Fruit fly (Drosophila melanogaster) whole organism: ENCODE measurements around the gene CG8032.

Experiments
- CG8478 ChIP-seq: fragments of >200 bp; optimal IDR thresholded peaks from 2 replicates; lab custom pipeline; 2018; ENCODE audit warnings: inconsistent platforms
- Dll ChIP-seq: fragments of >200 bp; optimal IDR thresholded peaks from 2 replicates; lab custom pipeline; 2017
- EcR ChIP-seq, 2 experiments: fragments of >200 bp; optimal IDR thresholded peaks; 2 replicates each; lab custom pipeline; 2017; ENCODE audit warnings: missing biosample characterization in 2 of 2, missing genetic modification characterization in 2 of 2, missing genetic modification reagents in 2 of 2
- pan ChIP-seq: fragments of >200 bp; optimal IDR thresholded peaks from 2 replicates; lab custom pipeline; 2017
- psq ChIP-seq: fragments of >200 bp; optimal IDR thresholded peaks from 2 replicates; lab custom pipeline; 2017
- usp ChIP-seq: fragments of >200 bp; optimal IDR thresholded peaks from 2 replicates; lab custom pipeline; 2017; ENCODE audit warnings: missing biosample characterization, missing genetic modification characterization, mixed read lengths

Gene CG8032

DNA sequence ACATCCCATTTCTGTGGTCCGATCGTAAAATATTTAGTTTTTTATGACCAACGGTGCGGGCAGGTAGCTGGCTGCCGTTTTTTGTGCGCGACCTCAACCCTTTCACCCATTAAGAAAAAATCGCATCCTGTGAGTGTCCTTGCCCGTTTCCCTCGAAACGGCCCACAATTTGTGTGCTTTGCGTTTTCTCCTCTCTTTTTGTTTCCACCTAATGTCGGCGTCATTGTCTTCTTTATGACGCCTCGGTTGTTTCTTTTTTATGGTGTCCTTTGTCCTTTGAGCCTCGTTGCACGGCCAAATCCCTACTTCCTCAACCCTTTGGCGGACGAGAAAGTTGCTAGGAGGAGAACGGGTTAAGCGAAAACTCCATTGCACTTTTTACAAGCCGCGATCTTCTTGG, 37.3 kb downstream of the CG8032 start:
- TF ChIP-seq usp (no peak), psq (lab: Kevin White, UChicago) (no peak), CG8478 (no peak), pan (lab: Kevin White, UChicago) (no peak), Dll (lab: Kevin White, UChicago) (no peak), EcR (GFP tag; optimal IDR thresholded peaks at IDR 0.05; lab: Kevin White, UChicago) (no peak)

DNA sequence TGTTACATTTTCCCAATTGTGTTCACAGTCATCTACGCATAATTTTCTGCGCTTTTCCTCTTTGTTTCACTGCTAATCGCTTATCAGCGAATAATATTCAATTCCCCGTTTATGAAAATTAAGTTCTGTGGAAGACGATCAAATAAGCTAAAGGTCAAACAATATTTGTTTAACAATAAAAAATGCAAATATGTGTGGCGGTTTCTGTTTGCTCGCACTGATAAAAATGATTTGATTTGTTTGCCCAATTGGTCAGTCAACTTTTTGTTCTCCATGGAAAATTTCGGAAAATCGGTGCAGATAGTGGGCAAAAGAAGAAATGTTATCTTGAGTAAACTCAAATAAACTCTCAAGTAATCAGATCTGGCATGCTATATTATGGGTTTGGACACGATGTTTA, 40.8 kb downstream of the CG8032 start:
- no peak for TF ChIP-seq EcR (GFP tag; optimal IDR thresholded peaks at IDR 0.05; lab: Kevin White, UChicago)
- no peak for TF ChIP-seq usp

DNA sequence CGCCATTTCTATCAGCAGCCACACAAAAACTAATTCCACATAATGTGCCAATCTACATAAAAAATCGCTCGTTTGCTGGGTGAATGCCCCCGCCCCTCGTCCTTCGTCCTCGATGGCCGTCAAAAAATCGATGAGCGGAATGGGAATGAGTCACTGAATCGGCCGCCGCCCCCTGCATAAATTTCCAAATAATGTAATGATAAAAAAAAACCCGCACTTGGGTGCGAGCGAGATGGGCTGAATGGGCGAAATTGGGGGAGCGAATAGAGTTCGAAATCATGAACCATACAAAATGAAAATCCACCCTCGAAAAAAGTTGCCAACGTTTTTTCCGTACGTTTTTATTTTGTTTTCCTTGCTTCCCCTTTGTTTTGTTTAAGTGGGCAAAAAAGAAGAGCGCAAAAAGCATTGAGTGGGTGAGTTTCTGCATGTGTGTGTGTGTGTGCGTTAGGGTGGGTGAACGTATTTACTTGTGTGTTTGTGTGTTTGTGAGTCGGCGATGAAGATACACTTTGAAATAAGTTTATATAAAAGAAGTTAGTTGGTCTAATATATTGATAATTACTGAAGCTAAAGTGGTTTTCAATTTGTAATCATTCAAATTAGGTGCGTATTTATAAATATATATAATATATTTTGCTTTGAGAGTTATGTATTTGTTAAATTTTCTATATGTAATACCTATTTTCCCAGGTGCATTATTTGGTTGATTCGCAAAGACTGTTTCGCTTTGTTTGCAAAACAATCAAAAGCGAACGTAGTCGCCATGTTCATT, 41.6 kb downstream of the CG8032 start:
- TF ChIP-seq Dll (lab: Kevin White, UChicago) (no peak), usp (no peak), CG8478 (no peak), psq (lab: Kevin White, UChicago) (no peak), EcR (GFP tag; optimal IDR thresholded peaks at IDR 0.05; lab: Kevin White, UChicago) (no peak), pan (lab: Kevin White, UChicago) (no peak)

DNA sequence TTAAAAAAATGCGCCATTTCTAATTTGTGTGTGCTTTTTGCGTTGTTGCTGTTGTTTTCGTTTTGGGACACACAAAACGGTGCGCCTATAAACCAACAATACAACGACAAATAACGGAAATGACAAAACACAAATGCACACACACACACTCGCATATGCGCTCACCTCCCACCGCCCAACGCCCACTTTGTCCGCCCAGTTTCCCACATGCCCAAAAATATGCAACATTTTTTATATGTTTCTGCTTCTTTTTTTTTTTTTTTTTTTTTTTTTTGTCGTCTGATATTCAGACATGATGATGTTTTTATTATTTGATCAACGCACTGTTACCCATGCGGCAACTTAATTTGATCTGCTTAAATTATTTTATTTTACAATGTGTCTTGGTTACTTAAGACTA, 43.3 kb downstream of the CG8032 start:
- TF ChIP-seq CG8478 (no peak), pan (lab: Kevin White, UChicago) (no peak), psq (lab: Kevin White, UChicago) (no peak), usp (no peak), EcR (GFP tag; optimal IDR thresholded peaks at IDR 0.05; lab: Kevin White, UChicago) (no peak), Dll (lab: Kevin White, UChicago) (no peak)

DNA sequence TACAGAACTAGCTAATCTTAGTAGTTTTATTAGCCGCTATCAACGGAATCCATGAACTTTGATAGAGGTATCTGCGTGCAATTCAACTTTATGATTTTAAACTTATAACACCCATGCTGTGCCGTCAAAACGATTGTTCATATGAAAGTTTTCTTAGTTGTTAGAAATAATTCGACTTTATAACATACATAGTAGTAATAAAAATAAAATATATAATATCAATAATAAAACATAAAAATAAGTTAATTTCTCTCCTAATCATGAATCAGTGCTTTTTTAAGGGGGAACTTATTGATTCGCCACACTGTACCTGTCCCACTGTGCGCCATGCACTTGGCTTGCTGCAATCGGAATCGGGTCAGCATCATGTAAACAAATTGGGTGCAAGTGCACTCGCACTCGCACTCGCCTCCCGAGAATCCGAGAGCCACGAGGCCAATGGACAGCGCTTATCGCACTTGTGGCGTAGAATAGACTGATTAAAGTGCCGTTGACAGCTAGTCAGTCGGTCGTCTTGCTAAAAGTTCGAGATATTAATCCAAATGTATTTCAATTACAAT, 48.1 kb downstream of the CG8032 start:
- TF ChIP-seq Dll (lab: Kevin White, UChicago), result no peak
- no peak for TF ChIP-seq EcR (GFP tag; optimal IDR thresholded peaks at IDR 0.05; lab: Kevin White, UChicago)
- TF ChIP-seq usp, result no peak

DNA sequence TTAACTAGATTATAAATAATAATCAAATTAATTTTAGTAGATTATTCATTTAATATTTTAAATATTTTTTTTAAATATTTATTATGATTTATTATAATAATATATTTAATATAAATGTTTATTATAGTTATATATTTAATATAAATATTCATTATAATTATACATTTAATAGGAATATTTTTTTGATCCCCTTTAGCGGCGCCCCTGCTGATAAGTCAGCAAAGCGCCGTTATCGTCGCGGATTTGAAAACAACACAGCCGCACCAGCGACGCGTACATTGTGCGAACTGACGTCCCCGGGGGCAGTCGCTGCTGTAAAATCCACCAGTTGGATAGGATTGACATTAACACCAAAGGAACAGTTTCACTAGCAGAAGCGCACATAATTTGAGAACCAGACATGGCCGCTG, 48.8 kb downstream of the CG8032 start, which contains the start of gene CG8112:
Gene CG8112, plus strand, starts transcription at position 212 of the 410 bp plus-strand sequence.
- TF ChIP-seq psq (lab: Kevin White, UChicago) (no peak), Dll (lab: Kevin White, UChicago) (no peak), pan (lab: Kevin White, UChicago) (no peak), usp (no peak), EcR (GFP tag; optimal IDR thresholded peaks at IDR 0.05; lab: Kevin White, UChicago) (no peak), CG8478 (no peak)

DNA sequence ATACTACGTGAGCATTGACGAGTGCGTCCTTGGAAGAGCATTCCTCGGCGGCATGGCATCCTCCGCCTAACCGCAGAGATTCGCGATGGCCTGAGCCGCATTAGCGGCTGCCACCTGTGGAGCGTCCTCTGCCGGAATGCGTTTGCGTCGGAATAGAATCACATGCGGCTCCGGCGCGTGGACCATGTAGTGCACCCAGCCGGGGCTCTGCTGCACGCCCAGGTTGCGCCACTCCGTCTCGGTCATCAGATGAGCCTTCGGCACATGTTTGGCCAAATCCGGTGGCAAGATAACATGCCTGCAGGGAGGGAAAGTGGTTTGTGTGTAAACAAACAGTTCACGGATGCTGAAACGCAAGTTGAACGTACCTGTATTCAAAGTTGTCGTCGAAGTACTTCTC, 51.5 kb downstream of the CG8032 start:
- TF ChIP-seq psq (lab: Kevin White, UChicago) (no peak), Dll (lab: Kevin White, UChicago) (no peak), CG8478 (no peak)

DNA sequence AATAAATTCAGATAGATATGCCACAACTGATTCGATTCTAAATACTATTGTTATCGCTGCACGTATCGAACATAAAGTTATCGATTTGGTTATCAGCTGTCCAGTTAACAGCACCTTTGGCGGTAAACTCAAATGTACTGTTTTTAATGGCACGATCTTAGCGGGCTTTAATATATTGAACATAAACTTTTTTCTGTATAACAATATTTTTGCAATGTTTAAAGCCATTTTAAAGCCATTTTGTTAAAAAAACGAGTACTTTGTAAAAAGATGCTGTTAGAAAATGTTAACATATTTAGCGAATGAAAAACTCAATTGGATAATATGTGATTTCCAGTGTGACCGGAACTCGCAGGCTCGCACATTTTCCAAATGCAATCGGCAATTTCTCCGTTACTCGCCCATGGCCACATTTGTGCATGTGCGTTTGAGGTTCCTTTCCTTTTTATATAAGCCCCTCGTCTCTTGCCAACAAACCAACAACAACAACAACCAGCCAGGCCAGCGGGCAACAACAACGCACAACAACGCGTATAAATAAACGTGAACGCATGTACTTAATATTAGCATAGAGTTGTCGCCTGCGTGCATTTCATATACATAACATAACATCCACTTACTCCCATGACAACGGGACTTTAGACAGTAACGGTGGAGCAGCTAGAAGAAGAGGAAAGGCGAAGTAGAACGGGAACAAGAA, 52.1 kb downstream of the CG8032 start, which contains the start of gene TMEM216:
Gene TMEM216, plus strand, starts transcription at position 393 of the 700 bp plus-strand sequence.
- TF ChIP-seq psq (lab: Kevin White, UChicago) (no peak), Dll (lab: Kevin White, UChicago) (no peak), CG8478 (no peak), usp (no peak), EcR (GFP tag; optimal IDR thresholded peaks at IDR 0.05; lab: Kevin White, UChicago) (no peak), pan (lab: Kevin White, UChicago) (no peak)

DNA sequence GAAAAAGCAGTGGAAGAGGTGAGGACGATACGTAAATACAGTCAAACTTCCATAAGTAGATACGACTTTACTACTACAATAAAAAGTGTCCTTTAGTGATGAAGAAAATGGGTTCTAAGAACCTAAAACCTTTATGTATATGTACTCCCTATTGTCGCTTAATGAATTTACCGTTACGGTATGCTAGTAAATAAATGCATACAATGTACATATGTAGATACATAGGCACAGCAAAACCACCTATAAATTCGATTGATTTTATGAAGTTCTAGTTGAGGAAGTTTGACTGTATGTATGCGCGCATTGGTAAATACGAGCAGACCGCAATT, 52.6 kb downstream of the CG8032 start:
- TF ChIP-seq usp (no peak), pan (lab: Kevin White, UChicago) (no peak), EcR (GFP tag; optimal IDR thresholded peaks at IDR 0.05; lab: Kevin White, UChicago) (no peak), psq (lab: Kevin White, UChicago) (no peak), Dll (lab: Kevin White, UChicago) (no peak), CG8478 (no peak)
